Fruit fly (Drosophila melanogaster): ENCODE results near the gene stnA.

stnA gene

DNA sequence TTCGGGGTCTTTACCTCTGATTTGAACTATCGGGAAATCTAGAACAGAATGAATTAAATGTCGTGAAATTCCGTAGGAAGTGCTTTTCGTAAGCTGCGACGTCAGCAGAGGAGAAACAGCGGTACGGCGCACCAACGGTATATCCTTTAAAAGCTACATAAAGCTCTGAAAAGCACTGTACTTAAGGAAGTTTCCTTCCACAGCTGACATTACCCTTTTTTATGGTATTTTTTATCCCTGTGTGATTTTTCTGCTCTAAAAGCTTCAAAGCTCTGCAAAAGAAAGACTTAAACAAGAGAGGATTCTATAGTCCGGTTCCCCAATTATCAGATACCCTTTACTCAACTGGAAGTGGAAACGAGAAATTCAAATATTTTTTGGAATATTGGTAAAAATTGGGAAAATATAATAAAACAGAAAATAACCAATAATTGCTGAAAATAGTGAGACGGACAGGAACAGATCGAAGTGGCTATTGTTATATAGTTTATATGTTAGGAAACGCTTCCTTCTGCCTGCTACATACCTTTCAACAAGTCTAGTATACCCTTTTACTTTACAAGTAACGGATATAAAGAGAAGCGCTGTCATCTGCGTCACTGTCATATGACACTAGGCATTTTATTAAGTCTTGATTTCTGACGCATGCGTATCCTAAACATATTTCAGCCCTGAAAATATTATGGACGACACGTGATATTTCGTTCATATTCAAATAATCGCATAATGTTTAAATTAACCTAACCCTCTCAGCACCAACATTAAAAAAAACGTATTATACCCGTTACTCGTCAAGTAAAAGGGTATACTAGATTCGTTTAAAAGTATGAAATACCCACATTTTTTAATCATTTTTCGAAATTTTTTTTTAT, at the start of gene stnA, which contains the start of gene stnB (continued):
- TF ChIP-seq ind (GFP tag; optimal IDR thresholded peaks at IDR 0.05) = peak; percentile 4
- TF ChIP-seq CG14667 (GFP tag; IDR thresholded peaks at IDR 0.05) = 0 out of 2 replicates have a peak, but pooled peaks have one; percentile 9
- no peak for TF ChIP-seq Dek (tag; optimal IDR thresholded peaks at IDR 0.05)
- peak; percentile 61 for TF ChIP-seq CG2678 (tag; optimal IDR thresholded peaks at IDR 0.05)
- peak; percentile 2 for TF ChIP-seq pnt (GFP tag; optimal IDR thresholded peaks at IDR 0.05)
- peak; percentile 67 for TF ChIP-seq CG15514 (GFP tag; optimal IDR thresholded peaks at IDR 0.05)
- 0 out of 2 replicates have a peak, but pooled peaks have one; percentile 24 for TF ChIP-seq slbo (GFP tag; IDR thresholded peaks at IDR 0.05)
- no peak for TF ChIP-seq CG4820 (GFP tag; optimal IDR thresholded peaks at IDR 0.05)
- peak; percentile 12 for TF ChIP-seq CG17359 (tag; optimal IDR thresholded peaks at IDR 0.05)
- TF ChIP-seq ewg (GFP tag; optimal IDR thresholded peaks at IDR 0.05) = peak; percentile 94
- 0 out of 3 replicates have a peak, but pooled peaks have one; percentile 34 for TF ChIP-seq CG17361 (GFP tag; IDR thresholded peaks at IDR 0.05)
- TF ChIP-seq nau (GFP tag; optimal IDR thresholded peaks at IDR 0.05) = no peak
- peak; percentile 84 for TF ChIP-seq row (GFP tag; IDR thresholded peaks at IDR 0.05)
- peak; percentile 3 for TF ChIP-seq CG10267 (tag; optimal IDR thresholded peaks at IDR 0.05)
- no peak for TF ChIP-seq CG8359 (GFP tag; optimal IDR thresholded peaks at IDR 0.05; ENCODE audit: borderline replicate concordance)
- peak; percentile 28 for TF ChIP-seq CG13894 (tag; optimal IDR thresholded peaks at IDR 0.05)
- TF ChIP-seq sob (GFP tag; IDR thresholded peaks at IDR 0.05) = 0 out of 2 replicates have a peak, but pooled peaks have one; percentile 7
- TF ChIP-seq Bgb (GFP tag; IDR thresholded peaks at IDR 0.05; ENCODE audit: partially characterized antibody) = no peak
- peak in 1 of 2 experiments; percentile 18 for TF ChIP-seq bsh (GFP tag; optimal IDR thresholded peaks at IDR 0.05)
- TF ChIP-seq CG7372 (GFP tag; IDR thresholded peaks at IDR 0.05) = peak; percentile 22; the same call in 1 of the 2 replicates
- peak; percentile 26 for TF ChIP-seq CG3281 (GFP tag; optimal IDR thresholded peaks at IDR 0.05)
- TF ChIP-seq H15 (GFP tag; IDR thresholded peaks at IDR 0.05) = 0 out of 3 replicates have a peak, but pooled peaks have one; percentile 14
- TF ChIP-seq Ptx1 (GFP tag; IDR thresholded peaks at IDR 0.05) = peak; percentile 46
- TF ChIP-seq CG18599 (GFP tag; optimal IDR thresholded peaks at IDR 0.05) = peak; percentile 62
- TF ChIP-seq fd96Cb (tag; optimal IDR thresholded peaks at IDR 0.05) = peak; percentile 8
- TF ChIP-seq esg (GFP tag; conservative IDR thresholded peaks at IDR 0.05) = peak; percentile 31; the same call in 1 of the 2 replicates
- TF ChIP-seq kni (GFP tag; optimal IDR thresholded peaks at IDR 0.05) = no peak
- peak; percentile 16 for TF ChIP-seq CG10543 (GFP tag; optimal IDR thresholded peaks at IDR 0.05)
- 0 out of 3 replicates have a peak, but pooled peaks have one; percentile 18 for TF ChIP-seq Aef1 (GFP tag; IDR thresholded peaks at IDR 0.05)
- TF ChIP-seq oc (tag; optimal IDR thresholded peaks at IDR 0.05) = no peak
- 0 out of 3 replicates have a peak, but pooled peaks have one; percentile 16 for TF ChIP-seq tgo (GFP tag; IDR thresholded peaks at IDR 0.05)
- no peak for TF ChIP-seq hbn (GFP tag; IDR thresholded peaks at IDR 0.05; ENCODE audit: partially characterized antibody)
- TF ChIP-seq mam (GFP tag; optimal IDR thresholded peaks at IDR 0.05) = peak; percentile 19
- peak; percentile 18 for TF ChIP-seq HLH54F (GFP tag; optimal IDR thresholded peaks at IDR 0.05)
- TF ChIP-seq CG10147 (GFP tag; optimal IDR thresholded peaks at IDR 0.05) = peak; percentile 17
- peak; percentile 37; the same call in 1 of the 2 replicates for TF ChIP-seq CG9215 (GFP tag; IDR thresholded peaks at IDR 0.05)
- TF ChIP-seq Oli (tag; optimal IDR thresholded peaks at IDR 0.05) = peak; percentile 20
- no peak for TF ChIP-seq ro (GFP tag; IDR thresholded peaks at IDR 0.05)
- TF ChIP-seq Med (GFP tag) = peak; percentile 76
- peak in 1 of 2 experiments; percentile 57 for TF ChIP-seq Hr51 (GFP tag; optimal IDR thresholded peaks at IDR 0.05)
- TF ChIP-seq vvl (GFP tag; IDR thresholded peaks at IDR 0.05) = 0 out of 2 replicates have a peak, but pooled peaks have one; percentile 29
- TF ChIP-seq CG9932 (GFP tag; IDR thresholded peaks at IDR 0.05) = peak; percentile 39; the same call in 1 of the 2 replicates
- TF ChIP-seq CG17568 (GFP tag; optimal IDR thresholded peaks at IDR 0.05) = no peak
- TF ChIP-seq CG12391 (tag; optimal IDR thresholded peaks at IDR 0.05) = peak; percentile 27
- peak; percentile 56 for TF ChIP-seq gem (tag; optimal IDR thresholded peaks at IDR 0.05)
- TF ChIP-seq CG7556 (GFP tag; optimal IDR thresholded peaks at IDR 0.05) = peak; percentile 23
